Fruit fly (Drosophila melanogaster) S2 (cell line): ENCODE results near the gene CG17597.

Source experiments
- CG8478 ChIP-seq: fragments of >200 bp; optimal IDR thresholded peaks from 2 replicates; lab custom pipeline; 2018
- CTCF ChIP-seq, 2 experiments: fragments of >200 bp; optimal IDR thresholded peaks; 2 replicates each; lab custom pipeline; 2018

dm6 chr2L:18818397-18818796, 12.6 kb downstream of the CG17597 start:
- TF ChIP-seq CG8478: no peak
- peak; percentile 1 to 13 for TF ChIP-seq CTCF (optimal IDR thresholded peaks at IDR 0.05; lab: Kevin White, UChicago)
